Worm (Caenorhabditis elegans): Measurements from ENCODE around the gene gpa-12.

Gene gpa-12

DNA sequence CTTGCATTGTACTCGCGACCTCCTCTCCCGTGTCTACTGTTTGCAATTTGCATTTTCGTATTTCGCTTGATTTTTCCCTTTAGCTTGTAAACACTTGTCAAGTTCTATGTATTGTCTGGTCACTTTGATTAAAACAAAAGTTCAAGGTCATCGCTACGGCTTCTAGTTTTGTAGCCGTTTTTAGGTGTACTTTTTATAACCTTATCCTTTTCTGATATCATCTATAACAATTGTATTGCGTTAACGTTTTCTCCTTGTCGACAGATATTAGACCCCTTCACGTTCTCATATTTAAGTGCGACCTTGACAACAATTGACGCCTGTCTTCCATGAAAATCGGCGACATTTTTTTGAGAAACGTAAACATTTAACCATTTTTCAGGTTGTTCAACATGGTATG is 3.3 kb downstream of the gpa-12 start:
- TF ChIP-seq xnd-1 (tag; optimal IDR thresholded peaks at IDR 0.05), result no peak
- TF ChIP-seq cebp-1 (GFP tag; IDR thresholded peaks at IDR 0.05), result no peak
- TF ChIP-seq cebp-1 (tag; optimal IDR thresholded peaks at IDR 0.05), result no peak
- TF ChIP-seq rpc-1 (optimal IDR thresholded peaks at IDR 0.05), result no peak
- no peak for TF ChIP-seq rpc-1 (tag; optimal IDR thresholded peaks at IDR 0.05)
- TF ChIP-seq D2030.7 (GFP tag; IDR thresholded peaks at IDR 0.05), result no peak
- no peak for TF ChIP-seq ceh-58 (GFP tag; IDR thresholded peaks at IDR 0.05)
- TF ChIP-seq Y56A3A.18 (GFP tag; IDR thresholded peaks at IDR 0.05), result no peak
- no peak for TF ChIP-seq sptf-2 (GFP tag; optimal IDR thresholded peaks at IDR 0.05)
- no peak for TF ChIP-seq snpc-1.3 (tag; optimal IDR thresholded peaks at IDR 0.05; ENCODE audit: insufficient read depth)
- no peak for TF ChIP-seq attf-5 (GFP tag; optimal IDR thresholded peaks at IDR 0.05)
- no peak for TF ChIP-seq let-526 (GFP tag; IDR thresholded peaks at IDR 0.05)
- no peak for TF ChIP-seq sdz-38 (tag; optimal IDR thresholded peaks at IDR 0.05)
- TF ChIP-seq athp-1 (tag; optimal IDR thresholded peaks at IDR 0.05), result no peak
- TF ChIP-seq madf-8 (GFP tag; conservative IDR thresholded peaks at IDR 0.05), result no peak
- TF ChIP-seq mel-28 (tag; optimal IDR thresholded peaks at IDR 0.05; ENCODE audit: borderline replicate concordance), result no peak
- TF ChIP-seq ekl-4 (GFP tag; IDR thresholded peaks at IDR 0.05), result no peak
- TF ChIP-seq C06A6.2 (GFP tag; conservative IDR thresholded peaks at IDR 0.05), result no peak

DNA sequence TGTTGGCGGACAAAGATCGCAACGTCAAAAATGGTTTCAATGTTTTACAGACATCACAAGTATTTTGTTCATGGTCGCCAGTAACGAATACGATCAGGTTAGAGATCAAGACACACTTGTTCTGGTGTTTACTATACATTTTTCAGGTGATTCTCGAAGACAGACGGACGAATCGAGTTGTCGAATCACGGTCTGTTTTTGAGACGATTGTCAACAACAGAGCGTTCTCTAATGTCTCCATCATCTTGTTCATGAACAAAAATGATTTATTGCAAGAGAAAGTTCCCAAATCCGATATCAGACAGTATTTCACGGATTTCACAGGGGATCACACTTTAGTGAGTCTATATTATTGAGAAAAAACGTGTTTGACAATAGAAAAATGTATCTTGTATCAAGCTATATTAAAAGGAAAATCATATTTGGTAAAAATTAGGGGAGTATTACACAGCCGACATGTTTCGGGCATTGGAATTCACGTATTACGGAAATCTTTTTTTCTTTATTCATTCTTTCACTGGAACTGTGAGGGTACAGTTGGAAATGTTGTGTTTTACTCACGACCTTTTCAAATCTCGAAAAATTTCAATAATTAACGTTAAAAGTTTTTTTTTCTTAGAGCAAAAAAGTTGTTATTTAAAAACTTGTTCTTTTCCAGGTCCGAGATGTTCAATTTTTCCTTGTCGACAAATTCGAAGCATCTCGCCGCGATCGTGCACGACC is 4.9 kb downstream of the gpa-12 start:
- TF ChIP-seq Y95B8A.8 (GFP tag; IDR thresholded peaks at IDR 0.05) (no peak), F52B5.7 (tag; optimal IDR thresholded peaks at IDR 0.05) (no peak), sea-2 (GFP tag; IDR thresholded peaks at IDR 0.05) (no peak), F49E8.2 (tag; optimal IDR thresholded peaks at IDR 0.05; ENCODE audit: insufficient read depth) (no peak), ZK185.1 (tag; optimal IDR thresholded peaks at IDR 0.05; ENCODE audit: poor library complexity, severe bottlenecking) (no peak), somi-1 (GFP tag; optimal IDR thresholded peaks at IDR 0.05) (peak; percentile 16), D2030.7 (GFP tag; IDR thresholded peaks at IDR 0.05) (no peak), ets-4 (GFP tag; optimal IDR thresholded peaks at IDR 0.05) (no peak)

DNA sequence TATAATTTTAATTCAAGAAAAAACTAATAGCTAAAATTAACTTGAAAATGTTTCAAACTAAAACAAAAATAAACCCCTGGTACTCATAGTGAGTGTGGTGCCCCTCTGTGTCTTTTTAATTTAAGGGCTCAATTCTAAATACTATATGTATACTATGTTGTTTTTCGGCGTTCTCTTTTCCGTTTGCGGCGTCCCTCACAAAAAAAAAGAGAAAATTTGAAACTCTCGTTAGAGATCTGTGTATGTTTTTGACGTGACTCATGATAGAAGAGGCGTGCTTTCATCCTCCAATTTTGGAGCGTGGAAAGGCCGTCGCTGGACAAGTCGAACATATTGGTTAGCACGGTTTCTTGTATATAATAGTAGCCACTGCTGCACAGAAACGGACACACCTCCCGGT is 8.1 kb downstream of the gpa-12 start, which contains the start of gene pes-8:
Gene pes-8 (plus strand): TSS at position 301 of the 400 bp plus-strand sequence.
- TF ChIP-seq F57A8.1 (GFP tag; optimal IDR thresholded peaks at IDR 0.05) (no peak), madf-6 (GFP tag; IDR thresholded peaks at IDR 0.05) (no peak), ceh-27 (GFP tag; optimal IDR thresholded peaks at IDR 0.05) (no peak), lin-26 (GFP tag; IDR thresholded peaks at IDR 0.05) (no peak), hmg-20 (GFP tag; IDR thresholded peaks at IDR 0.05) (no peak), athp-1 (tag; optimal IDR thresholded peaks at IDR 0.05) (no peak), gei-17 (GFP tag; optimal IDR thresholded peaks at IDR 0.05) (no peak), Y53F4B.3 (GFP tag; IDR thresholded peaks at IDR 0.05) (no peak), egl-44 (GFP tag; IDR thresholded peaks at IDR 0.05) (no peak), ceh-79 (tag; optimal IDR thresholded peaks at IDR 0.05) (no peak), F57C9.4 (tag; optimal IDR thresholded peaks at IDR 0.05) (no peak)

DNA sequence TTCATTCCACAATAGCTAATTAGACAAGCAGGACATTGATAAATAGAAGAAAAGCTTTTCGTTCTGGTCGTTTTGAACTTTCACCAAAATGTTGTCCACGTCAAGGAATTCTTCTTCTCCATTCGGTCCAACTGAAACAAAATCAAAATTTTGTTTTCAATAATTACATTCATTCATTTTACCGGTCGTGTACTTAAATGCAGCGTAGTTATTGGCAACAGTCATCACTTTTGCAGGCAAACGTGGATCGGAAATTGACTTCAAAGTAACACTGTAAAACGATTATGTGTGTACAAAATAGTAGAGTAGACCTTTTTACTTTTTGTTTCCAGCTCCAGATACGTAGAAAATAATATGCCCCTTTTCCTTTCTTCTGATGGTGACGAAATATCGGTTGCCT is 12.6 kb downstream of the gpa-12 start:
- TF ChIP-seq nfya-1 (tag; optimal IDR thresholded peaks at IDR 0.05; ENCODE audit: borderline replicate concordance, insufficient read depth), result no peak
- no peak for TF ChIP-seq Y95B8A.8 (GFP tag; IDR thresholded peaks at IDR 0.05)
- TF ChIP-seq mcd-1 (GFP tag; IDR thresholded peaks at IDR 0.05), result no peak
- TF ChIP-seq ztf-3 (GFP tag; optimal IDR thresholded peaks at IDR 0.05), result no peak
- no peak for TF ChIP-seq madf-6 (GFP tag; IDR thresholded peaks at IDR 0.05)
- no peak for TF ChIP-seq F52B5.7 (tag; optimal IDR thresholded peaks at IDR 0.05)

Data from whole organism, young adult.